Worm (Caenorhabditis elegans): Measurements from ENCODE around the gene pqn-13.

DNA sequence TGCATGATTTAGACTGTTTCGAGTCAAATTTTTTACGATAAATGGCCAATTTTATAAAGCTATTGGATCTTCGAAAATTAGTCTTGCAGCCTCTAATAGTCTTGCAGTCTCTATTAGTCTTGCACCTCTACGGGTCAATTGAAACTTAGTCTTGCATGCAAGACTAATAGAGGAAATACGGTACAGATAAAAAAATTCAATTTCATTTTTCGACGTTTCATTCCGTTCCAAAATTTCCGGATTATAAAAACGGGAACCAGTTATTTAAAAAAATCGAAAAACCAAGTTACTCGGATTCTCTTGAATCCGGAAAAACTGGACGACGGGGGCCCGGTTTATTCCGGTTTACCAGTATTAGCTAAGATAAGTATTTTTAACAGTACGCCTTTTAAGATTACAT, 54.5 kb downstream of the pqn-13 start, which contains the start of gene M03E7.1:
- TF ChIP-seq nhr-6 (tag; optimal IDR thresholded peaks at IDR 0.05) (no peak), nhr-28 (tag; optimal IDR thresholded peaks at IDR 0.05) (no peak), sdz-12 (GFP tag; optimal IDR thresholded peaks at IDR 0.05) (no peak), nhr-42 (GFP tag; IDR thresholded peaks at IDR 0.05) (no peak), mxl-2 (GFP tag; conservative IDR thresholded peaks at IDR 0.05) (no peak), mep-1 (tag; optimal IDR thresholded peaks at IDR 0.05) (no peak), F49E8.2 (tag; optimal IDR thresholded peaks at IDR 0.05; ENCODE audit: borderline replicate concordance) (no peak), pha-4 (GFP tag; IDR thresholded peaks at IDR 0.05) (no peak), pha-4 (tag; optimal IDR thresholded peaks at IDR 0.05) (no peak)
